Worm (Caenorhabditis elegans): ENCODE measurements around the gene dhs-21.

DNA sequence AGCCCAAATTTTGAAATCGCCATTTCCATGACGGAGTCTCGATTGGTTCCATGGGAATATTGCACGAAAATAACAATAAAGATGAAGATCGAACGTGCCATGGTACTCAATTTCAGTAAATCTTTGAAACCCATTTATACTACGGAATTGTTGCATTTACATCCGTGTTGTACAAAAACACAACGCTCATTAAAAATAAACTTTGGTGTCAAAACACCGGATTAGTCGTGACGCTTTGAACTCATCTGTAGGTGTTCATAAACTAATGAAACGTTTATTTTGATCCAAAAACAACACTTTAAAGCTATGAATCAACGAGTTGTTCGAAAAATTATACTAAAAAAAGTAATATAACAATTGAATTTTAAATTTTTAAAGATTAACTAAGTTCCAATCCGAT lies 19.3 kb downstream of the dhs-21 start, which contains the start of gene R11D1.4:
- TF ChIP-seq ama-1 (optimal IDR thresholded peaks at IDR 0.05) (no peak), pqm-1 (tag; optimal IDR thresholded peaks at IDR 0.05) (no peak), eyg-1 (tag; optimal IDR thresholded peaks at IDR 0.05) (no peak), elt-2 (tag; optimal IDR thresholded peaks at IDR 0.05) (no peak), fax-1 (tag; optimal IDR thresholded peaks at IDR 0.05) (no peak), che-1 (tag; optimal IDR thresholded peaks at IDR 0.05) (no peak), ref-2 (tag; optimal IDR thresholded peaks at IDR 0.05) (no peak), ceh-22 (tag; optimal IDR thresholded peaks at IDR 0.05) (no peak), ceh-19 (GFP tag; optimal IDR thresholded peaks at IDR 0.05) (no peak), ceh-9 (tag; optimal IDR thresholded peaks at IDR 0.05) (no peak)

Measured in whole organism, late embryonic.